Worm (Caenorhabditis elegans): ENCODE data around the gene R31.2.

DNA sequence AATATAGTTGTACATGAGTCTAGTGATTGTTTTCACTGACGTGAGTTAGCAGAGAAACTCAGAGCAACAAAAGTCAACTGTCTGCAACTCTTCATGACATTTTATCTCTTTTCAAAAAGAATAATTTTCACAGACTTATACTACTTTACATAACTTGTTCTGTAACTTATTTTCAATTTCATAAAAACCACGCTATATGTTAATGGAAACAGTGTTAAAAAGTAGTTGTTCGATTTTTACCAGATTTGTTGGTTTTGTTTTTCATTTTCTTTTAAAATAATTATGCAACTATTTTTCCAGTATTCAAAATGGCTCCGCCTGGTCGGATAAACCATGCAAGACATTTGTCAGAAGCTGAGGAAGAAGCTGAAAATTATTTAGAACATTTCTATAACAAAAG is 42.3 kb upstream of the R31.2 start, which contains the start of gene sulp-4:
- TF ChIP-seq W03F9.2 (tag; optimal IDR thresholded peaks at IDR 0.05): no peak
- TF ChIP-seq him-1 (tag; optimal IDR thresholded peaks at IDR 0.05): no peak
- no peak for TF ChIP-seq dao-5 (tag; optimal IDR thresholded peaks at IDR 0.05)

All from whole organism, L4/young adult.